Worm (Caenorhabditis elegans): ENCODE measurements around the gene dop-3.

dop-3 gene

ce11 chrX:6518537-6518936 is 51.0 kb downstream of the dop-3 start, which contains the start of gene ets-4 (continued):
- peak; percentile 98 for TF ChIP-seq php-3 (GFP tag; IDR thresholded peaks at IDR 0.05)
- TF ChIP-seq ZK337.2 (GFP tag; IDR thresholded peaks at IDR 0.05) = no peak
- TF ChIP-seq mdl-1 (tag; optimal IDR thresholded peaks at IDR 0.05) = peak in 1 of 2 experiments; percentile 33
- no peak for TF ChIP-seq snpc-4 (tag; optimal IDR thresholded peaks at IDR 0.05)
- no peak for TF ChIP-seq gei-8 (GFP tag; optimal IDR thresholded peaks at IDR 0.05)
- TF ChIP-seq mep-1 (tag; optimal IDR thresholded peaks at IDR 0.05) = peak; percentile 33
- peak; percentile 57 for TF ChIP-seq nhr-48 (tag; optimal IDR thresholded peaks at IDR 0.05)
- TF ChIP-seq lin-39 (tag; optimal IDR thresholded peaks at IDR 0.05) = no peak
- no peak for TF ChIP-seq ceh-62 (tag; optimal IDR thresholded peaks at IDR 0.05)
- peak; percentile 11; the same call in 1 of the 2 replicates for TF ChIP-seq pha-4 (GFP tag; IDR thresholded peaks at IDR 0.05)
- no peak for TF ChIP-seq pha-4 (tag; optimal IDR thresholded peaks at IDR 0.05)
- no peak for TF ChIP-seq F26F4.8 (GFP tag; conservative IDR thresholded peaks at IDR 0.05)
- TF ChIP-seq fkh-10 (GFP tag; optimal IDR thresholded peaks at IDR 0.05) = no peak
- no peak for TF ChIP-seq fos-1 (tag; optimal IDR thresholded peaks at IDR 0.05)
- no peak for TF ChIP-seq Y75B8A.6 (GFP tag; IDR thresholded peaks at IDR 0.05)
- TF ChIP-seq spr-3 (GFP tag; optimal IDR thresholded peaks at IDR 0.05) = no peak
- TF ChIP-seq T20F7.1 (GFP tag; optimal IDR thresholded peaks at IDR 0.05) = peak; percentile 17
- TF ChIP-seq daf-16 (GFP tag; optimal IDR thresholded peaks at IDR 0.05) = peak in 1 of 2 experiments; percentile 68
- peak; percentile 92 for TF ChIP-seq daf-16 (tag; optimal IDR thresholded peaks at IDR 0.05)
- TF ChIP-seq mes-2 (tag; optimal IDR thresholded peaks at IDR 0.05; ENCODE audit: poor library complexity, severe bottlenecking) = peak; percentile 52
- TF ChIP-seq arid-1 (GFP tag; conservative IDR thresholded peaks at IDR 0.05) = no peak
- TF ChIP-seq set-16 (GFP tag; IDR thresholded peaks at IDR 0.05) = no peak
- no peak for TF ChIP-seq Y105C5A.15 (GFP tag; IDR thresholded peaks at IDR 0.05)
- no peak for TF ChIP-seq unc-39 (tag; optimal IDR thresholded peaks at IDR 0.05)
- no peak for TF ChIP-seq unc-130 (GFP tag; optimal IDR thresholded peaks at IDR 0.05)
- TF ChIP-seq dmd-8 (GFP tag; IDR thresholded peaks at IDR 0.05) = no peak
- no peak for TF ChIP-seq lin-38 (GFP tag; IDR thresholded peaks at IDR 0.05)
- TF ChIP-seq lin-1 (GFP tag; IDR thresholded peaks at IDR 0.05) = 0 out of 2 replicates have a peak, but pooled peaks have one; percentile 47
- no peak for TF ChIP-seq ama-1 (optimal IDR thresholded peaks at IDR 0.05)
- TF ChIP-seq nhr-41 (GFP tag; IDR thresholded peaks at IDR 0.05) = no peak
- no peak for TF ChIP-seq ZK546.5 (tag; optimal IDR thresholded peaks at IDR 0.05)
- no peak for TF ChIP-seq ces-1 (GFP tag; optimal IDR thresholded peaks at IDR 0.05)
- no peak for TF ChIP-seq aha-1 (tag)
- peak; percentile 85 for TF ChIP-seq tra-1 (GFP tag; IDR thresholded peaks at IDR 0.05)
- peak; percentile 19 for TF ChIP-seq mxl-3 (GFP tag; optimal IDR thresholded peaks at IDR 0.05)
- no peak for TF ChIP-seq F37D6.2 (tag; optimal IDR thresholded peaks at IDR 0.05)
- no peak for TF ChIP-seq skn-1 (tag; optimal IDR thresholded peaks at IDR 0.05)
- TF ChIP-seq snpc-1.2 (GFP tag; IDR thresholded peaks at IDR 0.05) = no peak

- no peak for TF ChIP-seq egl-27 (tag; optimal IDR thresholded peaks at IDR 0.05)
- no peak for TF ChIP-seq dpl-1 (GFP tag; optimal IDR thresholded peaks at IDR 0.05)
- TF ChIP-seq nhr-111 (GFP tag; optimal IDR thresholded peaks at IDR 0.05) = no peak
- TF ChIP-seq lin-29 (GFP tag; IDR thresholded peaks at IDR 0.05) = no peak
- no peak for TF ChIP-seq saeg-2 (GFP tag; IDR thresholded peaks at IDR 0.05)
- no peak for TF ChIP-seq skn-1 (tag; optimal IDR thresholded peaks at IDR 0.05)
- TF ChIP-seq aly-2 (tag; optimal IDR thresholded peaks at IDR 0.05) = no peak
- no peak for TF ChIP-seq gei-8 (GFP tag; optimal IDR thresholded peaks at IDR 0.05)
- no peak for TF ChIP-seq mdl-1 (tag; optimal IDR thresholded peaks at IDR 0.05)
- no peak for TF ChIP-seq fkh-10 (GFP tag; optimal IDR thresholded peaks at IDR 0.05)
- no peak for TF ChIP-seq attf-4 (tag; optimal IDR thresholded peaks at IDR 0.05)
- TF ChIP-seq jun-1 (tag; optimal IDR thresholded peaks at IDR 0.05) = no peak
- no peak for TF ChIP-seq ceh-82 (tag; optimal IDR thresholded peaks at IDR 0.05)
- TF ChIP-seq unc-62 (GFP tag; optimal IDR thresholded peaks at IDR 0.05 in 1 of 2) = peak in 1 of 2 experiments; percentile 39
- no peak for TF ChIP-seq unc-62 (tag; optimal IDR thresholded peaks at IDR 0.05)
- no peak for TF ChIP-seq madf-9 (GFP tag; conservative IDR thresholded peaks at IDR 0.05)
- no peak for TF ChIP-seq daf-16 (GFP tag; optimal IDR thresholded peaks at IDR 0.05)
- peak; percentile 95 for TF ChIP-seq daf-16 (tag; optimal IDR thresholded peaks at IDR 0.05)
- TF ChIP-seq pha-4 (GFP tag; IDR thresholded peaks at IDR 0.05) = no peak
- no peak for TF ChIP-seq pha-4 (tag; optimal IDR thresholded peaks at IDR 0.05)
- TF ChIP-seq Y48G9A.11 (GFP tag; IDR thresholded peaks at IDR 0.05) = no peak
- TF ChIP-seq ztf-7 (tag; optimal IDR thresholded peaks at IDR 0.05) = peak; percentile 68
Measured at ce11 chrX:6517025-6517770, 52.3 kb downstream of the dop-3 start.

Measured in whole organism, L4 larva.